Fruit fly (Drosophila melanogaster) whole organism: ENCODE data around the gene CG31639.

Experiments
- CG8478 ChIP-seq: fragments of >200 bp; optimal IDR thresholded peaks from 2 replicates; lab custom pipeline; 2018; ENCODE audit warnings: inconsistent platforms
- psq ChIP-seq: fragments of >200 bp; optimal IDR thresholded peaks from 2 replicates; lab custom pipeline; 2017
- usp ChIP-seq: fragments of >200 bp; optimal IDR thresholded peaks from 2 replicates; lab custom pipeline; 2017; ENCODE audit warnings: missing biosample characterization, missing genetic modification characterization, mixed read lengths

DNA sequence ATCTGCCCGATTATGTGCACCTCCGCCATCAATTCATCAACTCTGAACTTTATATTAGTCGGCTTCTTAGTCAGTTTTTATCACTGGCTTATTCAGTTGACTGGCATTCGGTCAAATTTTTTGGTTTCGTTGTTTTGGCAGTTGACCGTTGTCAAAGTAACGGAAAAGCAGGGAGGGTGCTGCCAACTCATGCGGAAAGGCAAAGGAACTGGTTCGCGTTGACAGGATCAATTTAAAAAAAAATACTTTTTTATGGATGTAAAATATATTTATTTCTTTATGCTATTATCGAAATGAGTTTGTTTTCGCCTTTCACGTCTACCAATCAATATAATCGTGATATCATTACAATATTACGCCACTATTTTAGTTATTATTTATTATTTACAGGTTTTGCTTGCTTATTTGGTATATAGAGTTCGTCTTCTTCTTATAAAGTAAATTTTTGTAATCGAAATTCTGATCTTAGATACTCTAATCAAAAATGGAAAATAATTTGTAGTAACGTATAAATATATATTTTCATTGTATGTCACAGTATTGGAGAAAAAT, 24.3 kb downstream of the CG31639 start, which contains the start of the genes B9d2, tctn and CG9222:
- TF ChIP-seq usp = no peak
- no peak for TF ChIP-seq CG8478 (lab: Kevin White, UChicago)
- TF ChIP-seq psq = no peak
